Fruit fly (Drosophila melanogaster) whole organism, embryonic: ENCODE measurements around the gene CG42538.

Experiments used
- Abd-B ChIP-seq: fragments of 200-800 bp; sonication (Bioruptor generic); optimal IDR thresholded peaks from 2 replicates; lab custom pipeline; 2018; ENCODE audit warnings: missing biosample characterization, mild to moderate bottlenecking, missing genetic modification characterization, moderate library complexity
- B-H1 ChIP-seq: fragments of 200-800 bp; sonication (Bioruptor generic); IDR thresholded peaks from 3 replicates; pipeline ENCODE4 v1.3.6; 2022; ENCODE audit warnings: missing biosample characterization, missing genetic modification characterization
- CG10321 ChIP-seq: fragments of 200-800 bp; sonication (Bioruptor generic); IDR thresholded peaks from 2 replicates; pipeline ENCODE4 v1.3.6; 2022; ENCODE audit warnings: missing biosample characterization, missing genetic modification characterization
- CG10543 ChIP-seq: fragments of 200-800 bp; sonication (Bioruptor generic); optimal IDR thresholded peaks from 3 replicates; lab custom pipeline; 2017; ENCODE audit warnings: missing biosample characterization, mild to moderate bottlenecking, missing genetic modification characterization, moderate library complexity
- CG12155 ChIP-seq: fragments of 200-800 bp; sonication (Bioruptor generic); optimal IDR thresholded peaks from 3 replicates; lab custom pipeline; 2016; ENCODE audit warnings: missing biosample characterization, missing genetic modification characterization
- CG13775 ChIP-seq: fragments of 200-800 bp; sonication (Bioruptor generic); optimal IDR thresholded peaks from 3 replicates; lab custom pipeline; 2017; ENCODE audit warnings: missing biosample characterization, mild to moderate bottlenecking, missing genetic modification characterization
- CG14014 ChIP-seq: fragments of 200-800 bp; sonication (Bioruptor generic); IDR thresholded peaks from 2 replicates; pipeline ENCODE4 v1.3.6; 2022; ENCODE audit warnings: missing biosample characterization, missing genetic modification characterization
- CG14050 ChIP-seq: fragments of 200-800 bp; sonication (Bioruptor generic); IDR thresholded peaks from 3 replicates; pipeline ENCODE4 v1.3.6; 2022; ENCODE audit warnings: missing biosample characterization, missing genetic modification characterization
- CG14860 ChIP-seq: fragments of 200-800 bp; sonication (Bioruptor generic); IDR thresholded peaks from 3 replicates; pipeline ENCODE4 v1.3.6; 2022; ENCODE audit warnings: missing biosample characterization, missing genetic modification characterization; ENCODE audit not compliant: partially characterized antibody
- CG1647 ChIP-seq: fragments of 200-800 bp; sonication (Bioruptor generic); optimal IDR thresholded peaks from 3 replicates; lab custom pipeline; 2016; ENCODE audit warnings: missing biosample characterization, missing genetic modification characterization
- CG17568 ChIP-seq: fragments of 200-800 bp; sonication (Bioruptor generic); optimal IDR thresholded peaks from 2 replicates; lab custom pipeline; 2018; ENCODE audit warnings: missing biosample characterization, mild to moderate bottlenecking, missing genetic modification characterization, moderate library complexity
- CG1792 ChIP-seq: fragments of 200-800 bp; sonication (Bioruptor generic); optimal IDR thresholded peaks from 2 replicates; lab custom pipeline; 2016; ENCODE audit warnings: missing biosample characterization, missing genetic modification characterization
- CG18476 ChIP-seq: fragments of 200-800 bp; sonication (Bioruptor generic); optimal IDR thresholded peaks from 2 replicates; lab custom pipeline; 2016; ENCODE audit warnings: missing biosample characterization, mild to moderate bottlenecking, missing genetic modification characterization
- CG2129 ChIP-seq: fragments of 200-800 bp; sonication (Bioruptor generic); IDR thresholded peaks from 2 replicates; pipeline ENCODE4 v1.3.6; 2022; ENCODE audit warnings: missing biosample characterization, missing genetic modification characterization; ENCODE audit not compliant: partially characterized antibody
- CG31365 ChIP-seq: fragments of 200-800 bp; sonication (Bioruptor generic); optimal IDR thresholded peaks from 2 replicates; lab custom pipeline; 2018; ENCODE audit warnings: missing biosample characterization, mild to moderate bottlenecking, missing genetic modification characterization
- CG33557 ChIP-seq: fragments of 200-800 bp; sonication (Bioruptor generic); optimal IDR thresholded peaks from 2 replicates; lab custom pipeline; 2019; ENCODE audit warnings: missing biosample characterization, mild to moderate bottlenecking, missing genetic modification characterization, moderate library complexity
- CG3726 ChIP-seq: fragments of 200-800 bp; sonication (Bioruptor generic); IDR thresholded peaks from 3 replicates; pipeline ENCODE4, ENCODE4 v1.3.6; 2022; ENCODE audit warnings: missing biosample characterization, missing genetic modification characterization
- CG4360 ChIP-seq: fragments of 200-800 bp; sonication (Bioruptor generic); IDR thresholded peaks from 2 replicates; pipeline ENCODE4 v1.3.6; 2022; ENCODE audit warnings: missing biosample characterization, missing genetic modification characterization
- CG7372 ChIP-seq: fragments of 200-800 bp; sonication (Bioruptor generic); IDR thresholded peaks from 2 replicates; pipeline ENCODE4 v1.3.6; 2022; ENCODE audit warnings: missing biosample characterization, missing genetic modification characterization
- CG7963 ChIP-seq: fragments of 200-800 bp; sonication (Bioruptor generic); IDR thresholded peaks from 3 replicates; pipeline ENCODE4 v1.3.6; 2022; ENCODE audit warnings: missing biosample characterization, missing genetic modification characterization; ENCODE audit not compliant: partially characterized antibody
- CG8478 ChIP-seq: fragments of >200 bp; optimal IDR thresholded peaks from 2 replicates; lab custom pipeline; 2018
- Dll ChIP-seq: fragments of 200-800 bp; sonication (Bioruptor generic); IDR thresholded peaks from 4 replicates; pipeline ENCODE4 v1.3.6; 2022; ENCODE audit warnings: missing biosample characterization, missing genetic modification characterization; ENCODE audit not compliant: partially characterized antibody
- Ets97D ChIP-seq: fragments of 200-800 bp; sonication (Bioruptor generic); optimal IDR thresholded peaks from 3 replicates; lab custom pipeline; 2016; ENCODE audit warnings: missing biosample characterization, missing genetic modification characterization
- HHEX ChIP-seq: fragments of 200-800 bp; sonication (Bioruptor generic); optimal IDR thresholded peaks from 3 replicates; lab custom pipeline; 2017; ENCODE audit warnings: missing biosample characterization, mild to moderate bottlenecking, missing genetic modification characterization, missing genetic modification reagents
- Hmx ChIP-seq: fragments of 200-800 bp; sonication (Bioruptor generic); optimal IDR thresholded peaks from 2 replicates; lab custom pipeline; 2016; ENCODE audit warnings: missing biosample characterization, missing genetic modification characterization
- MESR4 ChIP-seq: fragments of 200-800 bp; sonication (Bioruptor generic); optimal IDR thresholded peaks from 2 replicates; lab custom pipeline; 2018; ENCODE audit warnings: missing biosample characterization, mild to moderate bottlenecking, missing genetic modification characterization, moderate library complexity
- Mad ChIP-seq: fragments of 200-800 bp; sonication (Bioruptor generic); optimal IDR thresholded peaks from 2 replicates; lab custom pipeline; 2016; ENCODE audit warnings: missing biosample characterization, missing genetic modification characterization
- NFAT ChIP-seq: fragments of 200-800 bp; sonication (Bioruptor generic); IDR thresholded peaks from 2 replicates; pipeline ENCODE4 v1.3.6; 2022; ENCODE audit warnings: missing biosample characterization, missing genetic modification characterization
- Nf-YC ChIP-seq: fragments of 200-800 bp; optimal IDR thresholded peaks from 3 replicates; lab custom pipeline; 2019; ENCODE audit warnings: missing biosample characterization, mild to moderate bottlenecking, missing genetic modification characterization, moderate library complexity
- Rx ChIP-seq: fragments of 200-800 bp; sonication (Bioruptor generic); IDR thresholded peaks from 2 replicates; pipeline ENCODE4 v1.3.6; 2022; ENCODE audit warnings: missing biosample characterization, missing genetic modification characterization
- Taf1 ChIP-seq: fragments of 200-800 bp; sonication (Bioruptor generic); IDR thresholded peaks from 2 replicates; pipeline ENCODE4 v1.3.6; 2022; ENCODE audit warnings: missing biosample characterization, missing genetic modification characterization
- Xbp1 ChIP-seq: fragments of 200-800 bp; sonication (Bioruptor generic); optimal IDR thresholded peaks from 3 replicates; lab custom pipeline; 2016; ENCODE audit warnings: missing biosample characterization, mild to moderate bottlenecking, missing genetic modification characterization
- bowl ChIP-seq: fragments of 200-800 bp; sonication (Bioruptor generic); IDR thresholded peaks from 2 replicates; pipeline ENCODE4 v1.3.6; 2022; ENCODE audit warnings: missing biosample characterization, missing genetic modification characterization
- cad ChIP-seq: fragments of >200 bp; optimal IDR thresholded peaks from 2 replicates; lab custom pipeline; 2017; ENCODE audit warnings: missing biosample characterization, missing genetic modification characterization
- chn ChIP-seq: fragments of 200-800 bp; sonication (Bioruptor generic); optimal IDR thresholded peaks from 2 replicates; lab custom pipeline; 2016; ENCODE audit warnings: missing biosample characterization, missing genetic modification characterization
- da ChIP-seq: fragments of 200-800 bp; sonication (Bioruptor generic); optimal IDR thresholded peaks from 2 replicates; lab custom pipeline; 2016; ENCODE audit warnings: missing biosample characterization, missing genetic modification characterization
- dan ChIP-seq: fragments of 200-800 bp; sonication (Bioruptor generic); IDR thresholded peaks from 2 replicates; pipeline ENCODE4 v1.3.6; 2022; ENCODE audit warnings: missing biosample characterization, missing genetic modification characterization
- dati ChIP-seq: fragments of 200-800 bp; sonication (Bioruptor generic); IDR thresholded peaks from 2 replicates; pipeline ENCODE4 v1.3.6; 2022; ENCODE audit warnings: missing biosample characterization, missing genetic modification characterization
- dmrt99B ChIP-seq: fragments of 200-800 bp; sonication (Bioruptor generic); optimal IDR thresholded peaks from 2 replicates; lab custom pipeline; 2018; ENCODE audit warnings: missing biosample characterization, mild to moderate bottlenecking, missing genetic modification characterization, moderate library complexity
- gsb ChIP-seq: fragments of 200-800 bp; sonication (Bioruptor generic); IDR thresholded peaks from 2 replicates; pipeline ENCODE4 v1.3.6; 2022; ENCODE audit warnings: missing biosample characterization, missing genetic modification characterization
- her ChIP-seq: fragments of 200-800 bp; sonication (Bioruptor generic); optimal IDR thresholded peaks from 2 replicates; lab custom pipeline; 2016; ENCODE audit warnings: missing biosample characterization, missing genetic modification characterization
- jigr1 ChIP-seq: fragments of 200-800 bp; sonication (Bioruptor generic); IDR thresholded peaks from 3 replicates; pipeline ENCODE4 v1.3.6; 2022; ENCODE audit warnings: missing biosample characterization, missing genetic modification characterization
- ken ChIP-seq: fragments of 200-800 bp; sonication (Bioruptor generic); IDR thresholded peaks from 3 replicates; pipeline ENCODE4 v1.3.6; 2022; ENCODE audit warnings: missing biosample characterization, missing genetic modification characterization
- lilli ChIP-seq: fragments of 200-800 bp; sonication (Bioruptor generic); optimal IDR thresholded peaks from 3 replicates; lab custom pipeline; 2016; ENCODE audit warnings: missing biosample characterization, missing genetic modification characterization
- prd ChIP-seq, 3 experiments: fragments of >200 bp in 2 of 3; fragments of 200-800 bp in 1 of 3; sonication (Bioruptor generic) in 1 of 3; optimal IDR thresholded peaks in 2 of 3; IDR thresholded peaks in 1 of 3; 2 replicates in 2 of 3; 3 replicates in 1 of 3; pipeline versions ENCODE4 v1.3.6 to Lab custom; 2017 to 2022; ENCODE audit warnings: missing biosample characterization in 1 of 3, missing genetic modification characterization in 1 of 3
- psq ChIP-seq: fragments of 200-800 bp; sonication (Bioruptor generic); optimal IDR thresholded peaks from 2 replicates; lab custom pipeline; 2017; ENCODE audit warnings: missing biosample characterization, missing genetic modification characterization
- run ChIP-seq: fragments of 200-800 bp; sonication (Bioruptor generic); optimal IDR thresholded peaks from 3 replicates; lab custom pipeline; 2018; ENCODE audit warnings: missing biosample characterization, mild to moderate bottlenecking, missing genetic modification characterization
- sqz ChIP-seq: fragments of 200-800 bp; sonication (Bioruptor generic); optimal IDR thresholded peaks from 3 replicates; lab custom pipeline; 2018; ENCODE audit warnings: missing biosample characterization, mild to moderate bottlenecking, missing genetic modification characterization
- tna ChIP-seq: fragments of 200-800 bp; sonication (Bioruptor generic); IDR thresholded peaks from 2 replicates; pipeline ENCODE4 v1.3.6; 2022; ENCODE audit warnings: missing biosample characterization, missing genetic modification characterization; ENCODE audit not compliant: partially characterized antibody
- vvl ChIP-seq: fragments of 200-800 bp; sonication (Bioruptor generic); IDR thresholded peaks from 2 replicates; pipeline ENCODE4 v1.3.6; 2022; ENCODE audit warnings: missing biosample characterization, missing genetic modification characterization
- wek ChIP-seq: fragments of 200-800 bp; sonication (Bioruptor generic); optimal IDR thresholded peaks from 3 replicates; lab custom pipeline; 2018; ENCODE audit warnings: missing biosample characterization, mild to moderate bottlenecking, missing genetic modification characterization, moderate library complexity

The CG42538 gene

dm6 chr3L:15999358-16000005 is 34.8 kb upstream of the CG42538 start (continued):
- TF ChIP-seq Mad (peak; percentile 21), CG1792 (no peak), CG1647 (GFP tag; lab: Kevin White, UChicago) (no peak), jigr1 (GFP tag; lab: Robert Waterston, UW) (no peak), wek (GFP tag; lab: Kevin White, UChicago) (no peak), run (tag; lab: Kevin White, UChicago) (no peak), CG10321 (GFP tag; lab: Robert Waterston, UW) (no peak), cad (no peak), vvl (peak; percentile 55; the same call in 1 of the 2 replicates), chn (GFP tag; lab: Kevin White, UChicago) (no peak), CG14860 (GFP tag; lab: Robert Waterston, UW) (no peak), CG3726 (GFP tag; lab: Robert Waterston, UW) (no peak), CG7372 (GFP tag; lab: Robert Waterston, UW) (no peak), CG14050 (GFP tag; lab: Robert Waterston, UW) (no peak), NFAT (no peak), CG18476 (GFP tag; lab: Kevin White, UChicago) (peak; percentile 41), Nf-YC (tag; lab: Kevin White, UChicago) (no peak), B-H1 (GFP tag; lab: Robert Waterston, UW) (peak; percentile 23; the same call in 1 of the 3 replicates), Xbp1 (GFP tag; lab: Kevin White, UChicago) (peak; percentile 16), CG31365 (tag; lab: Kevin White, UChicago) (no peak), gsb (no peak), psq (GFP tag; lab: Kevin White, UChicago) (peak; percentile 1), CG7963 (GFP tag; lab: Robert Waterston, UW) (no peak), dan (GFP tag; lab: Robert Waterston, UW) (no peak), Rx (GFP tag; lab: Robert Waterston, UW) (no peak), Hmx (GFP tag; lab: Kevin White, UChicago) (no peak), HHEX (GFP tag; lab: Kevin White, UChicago) (peak; percentile 43), Taf1 (GFP tag; lab: Robert Waterston, UW) (no peak), prd (optimal IDR thresholded peaks at IDR 0.05; lab: Kevin White, UChicago) (no peak), prd (GFP tag; IDR thresholded peaks at IDR 0.05; lab: Robert Waterston, UW) (peak; percentile 68; the same call in 1 of the 3 replicates), CG33557 (GFP tag; lab: Kevin White, UChicago) (no peak), lilli (GFP tag; lab: Kevin White, UChicago) (peak; percentile 5), CG10543 (peak; percentile 76), bowl (no peak), CG17568 (GFP tag; lab: Kevin White, UChicago) (no peak), MESR4 (GFP tag; lab: Kevin White, UChicago) (no peak), ken (no peak), Dll (no peak), her (GFP tag; lab: Kevin White, UChicago) (no peak), sqz (GFP tag; lab: Kevin White, UChicago) (peak; percentile 85), CG4360 (GFP tag; lab: Robert Waterston, UW) (0 out of 2 replicates have a peak, but pooled peaks have one; percentile 19), dati (no peak), Ets97D (GFP tag; lab: Kevin White, UChicago) (no peak), CG8478 (lab: Kevin White, UChicago) (no peak), tna (GFP tag; lab: Robert Waterston, UW) (no peak), dmrt99B (no peak), da (no peak), CG13775 (GFP tag; lab: Kevin White, UChicago) (peak; percentile 9), CG14014 (GFP tag; lab: Robert Waterston, UW) (peak; percentile 65), CG2129 (GFP tag; lab: Robert Waterston, UW) (no peak), Abd-B (no peak), CG12155 (GFP tag; lab: Kevin White, UChicago) (peak; percentile 11)
